Worm (Caenorhabditis elegans) whole organism, L3 larva: ENCODE data around the gene C26B9.6.

Experiments used
- aly-2 ChIP-seq: fragments of 150-350 bp; optimal IDR thresholded peaks from 2 replicates; lab custom pipeline; 2014; ENCODE audit warnings: missing biosample characterization, missing genetic modification characterization
- ama-1 ChIP-seq: fragments of 150-350 bp; optimal IDR thresholded peaks from 2 replicates; lab custom pipeline; 2018
- mml-1 ChIP-seq: fragments of 150-350 bp; sonication (generic microtip); optimal IDR thresholded peaks from 3 replicates; lab custom pipeline; 2014; ENCODE audit warnings: missing biosample characterization, missing genetic modification characterization
- skn-1 ChIP-seq: fragments of 150-350 bp; optimal IDR thresholded peaks from 2 replicates; lab custom pipeline; 2014; ENCODE audit warnings: missing biosample characterization, missing genetic modification characterization
- snpc-4 ChIP-seq: fragments of 150-350 bp; optimal IDR thresholded peaks from 2 replicates; lab custom pipeline; 2014; ENCODE audit warnings: missing biosample characterization, missing genetic modification characterization

- no peak for TF ChIP-seq mml-1 (tag; lab: Kevin White, UChicago)
- no peak for TF ChIP-seq ama-1 (lab: Kevin White, UChicago)
- TF ChIP-seq snpc-4: no peak
- TF ChIP-seq aly-2 (tag; lab: Kevin White, UChicago): no peak
- no peak for TF ChIP-seq skn-1
These were observed 31.8 kb downstream of the C26B9.6 start, which contains the start of gene ags-3 for ce11 chrX:5303500-5303899.
